In genomic region chrV:12518770-12519169, ce11 we compare ENCODE assay signal across 2 worm cellular contexts.
TF ChIP-seq lines count a peak whose summit lies in the region.

No protein-coding gene starts in this region.

TF ChIP-seq in whole organism, L1 larva, 84 proteins besides CTCF, POLR2A, EP300 and RAD21 (continued from another document):
- TF ChIP-seq mdl-1 (tag; optimal IDR thresholded peaks at IDR 0.05; lab: Kevin White, UChicago) (no peak), lin-14 (GFP tag; optimal IDR thresholded peaks at IDR 0.05; lab: Kevin White, UChicago) (peak; percentile 95), pag-3 (tag; optimal IDR thresholded peaks at IDR 0.05; lab: Kevin White, UChicago; ENCODE audit: borderline replicate concordance, insufficient read depth) (peak; percentile 3), unc-62 (GFP tag; optimal IDR thresholded peaks at IDR 0.05; lab: Kevin White, UChicago) (no peak), nhr-71 (tag; optimal IDR thresholded peaks at IDR 0.05; lab: Kevin White, UChicago) (peak; percentile 91), nhr-90 (tag; optimal IDR thresholded peaks at IDR 0.05; lab: Kevin White, UChicago; ENCODE audit: poor library complexity) (no peak), snu-23 (GFP tag; optimal IDR thresholded peaks at IDR 0.05; lab: Kevin White, UChicago) (peak; percentile 65), aha-1 (tag; optimal IDR thresholded peaks at IDR 0.05; lab: Kevin White, UChicago) (no peak), pax-3 (tag; optimal IDR thresholded peaks at IDR 0.05; lab: Kevin White, UChicago) (peak; percentile 21), efl-3 (GFP tag; optimal IDR thresholded peaks at IDR 0.05; lab: Kevin White, UChicago) (no peak), nhr-47 (tag; optimal IDR thresholded peaks at IDR 0.05; lab: Kevin White, UChicago) (peak; percentile 28), aly-2 (tag; optimal IDR thresholded peaks at IDR 0.05; lab: Kevin White, UChicago) (no peak), lir-3 (tag; optimal IDR thresholded peaks at IDR 0.05; lab: Kevin White, UChicago; ENCODE audit: poor library complexity) (peak; percentile 3), mep-1 (tag; optimal IDR thresholded peaks at IDR 0.05; lab: Kevin White, UChicago) (peak; percentile 30), ceh-8 (GFP tag; optimal IDR thresholded peaks at IDR 0.05; lab: Kevin White, UChicago) (no peak), nhr-20 (tag; optimal IDR thresholded peaks at IDR 0.05; lab: Kevin White, UChicago) (peak; percentile 71)

TF ChIP-seq in whole organism, L4 larva, 104 proteins besides CTCF, POLR2A, EP300 and RAD21 (continued from another document):
- no peak for TF ChIP-seq unc-62 (GFP tag; optimal IDR thresholded peaks at IDR 0.05 in 1 of 2; lab: Kevin White, UChicago)
- no peak for TF ChIP-seq unc-62 (tag; optimal IDR thresholded peaks at IDR 0.05; lab: Kevin White, UChicago)
- no peak for TF ChIP-seq mxl-3 (GFP tag; optimal IDR thresholded peaks at IDR 0.05; lab: Kevin White, UChicago)
- TF ChIP-seq lin-15B (tag; optimal IDR thresholded peaks at IDR 0.05; lab: Kevin White, UChicago): no peak
- peak in 1 of 2 experiments; percentile 93 for TF ChIP-seq daf-16 (GFP tag; optimal IDR thresholded peaks at IDR 0.05; lab: Kevin White, UChicago)
- TF ChIP-seq daf-16 (tag; optimal IDR thresholded peaks at IDR 0.05; lab: Kevin White, UChicago): no peak
- no peak for TF ChIP-seq daf-19 (GFP tag; conservative IDR thresholded peaks at IDR 0.05; lab: Robert Waterston, UW)
- no peak for TF ChIP-seq egl-27 (tag; optimal IDR thresholded peaks at IDR 0.05; lab: Kevin White, UChicago)
- no peak for TF ChIP-seq lin-29 (GFP tag; IDR thresholded peaks at IDR 0.05; lab: Robert Waterston, UW)
- TF ChIP-seq T20F7.1 (GFP tag; optimal IDR thresholded peaks at IDR 0.05; lab: Kevin White, UChicago): no peak
- no peak for TF ChIP-seq D1046.2 (GFP tag; IDR thresholded peaks at IDR 0.05; lab: Robert Waterston, UW)
- TF ChIP-seq nhr-237 (tag; optimal IDR thresholded peaks at IDR 0.05; lab: Kevin White, UChicago): no peak
- no peak for TF ChIP-seq ceh-62 (tag; optimal IDR thresholded peaks at IDR 0.05; lab: Kevin White, UChicago)
- no peak for TF ChIP-seq ama-1 (optimal IDR thresholded peaks at IDR 0.05; lab: Kevin White, UChicago)
- TF ChIP-seq nhr-76 (tag; optimal IDR thresholded peaks at IDR 0.05; lab: Kevin White, UChicago): no peak
- no peak for TF ChIP-seq nhr-6 (tag; optimal IDR thresholded peaks at IDR 0.05; lab: Kevin White, UChicago)
- TF ChIP-seq hlh-11 (tag; optimal IDR thresholded peaks at IDR 0.05; lab: Kevin White, UChicago): peak; percentile 67
- no peak for TF ChIP-seq ZK546.5 (tag; optimal IDR thresholded peaks at IDR 0.05; lab: Kevin White, UChicago)
- no peak for TF ChIP-seq dmd-6 (GFP tag; IDR thresholded peaks at IDR 0.05; lab: Robert Waterston, UW)
- no peak for TF ChIP-seq ctbp-1 (GFP tag; IDR thresholded peaks at IDR 0.05; lab: Robert Waterston, UW)
- TF ChIP-seq hmg-1.1 (GFP tag; IDR thresholded peaks at IDR 0.05; lab: Robert Waterston, UW): 0 out of 2 replicates have a peak, but pooled peaks have one; percentile 28
- TF ChIP-seq ztf-7 (tag; optimal IDR thresholded peaks at IDR 0.05; lab: Kevin White, UChicago): no peak
- TF ChIP-seq lin-38 (GFP tag; IDR thresholded peaks at IDR 0.05; lab: Robert Waterston, UW): no peak
